Worm (Caenorhabditis elegans) whole organism, L4/young adult: ENCODE data around the gene Y6G8.15.

Experiments
- W03F9.2 ChIP-seq: fragments of 150-350 bp; optimal IDR thresholded peaks from 2 replicates; lab custom pipeline; 2014; ENCODE audit warnings: missing biosample characterization, missing genetic modification characterization
- dao-5 ChIP-seq: sonication (generic microtip); optimal IDR thresholded peaks from 2 replicates; lab custom pipeline; 2016; ENCODE audit warnings: missing genotype, missing genetic modification characterization, moderate library complexity, missing compliant biosample characterization

ce11 chrV:17566850-17567249, 43.6 kb downstream of the Y6G8.15 start, which contains the start of gene C38D9.2:
- no peak for TF ChIP-seq W03F9.2 (tag; lab: Kevin White, UChicago)
- TF ChIP-seq dao-5 (tag; lab: Kevin White, UChicago): no peak
